Fruit fly (Drosophila melanogaster) whole organism, embryonic: Measurements from ENCODE around the gene Cpr11A.

ENCODE experiments used
- CG10321 ChIP-seq: fragments of 200-800 bp; sonication (Bioruptor generic); IDR thresholded peaks from 2 replicates; pipeline ENCODE4 v1.3.6; 2022; ENCODE audit warnings: missing biosample characterization, missing genetic modification characterization
- CG12942 ChIP-seq: fragments of 200-800 bp; sonication (Bioruptor generic); optimal IDR thresholded peaks from 3 replicates; lab custom pipeline; 2016; ENCODE audit warnings: missing biosample characterization, missing genetic modification characterization
- CG13624 ChIP-seq: fragments of 200-800 bp; sonication (Bioruptor generic); optimal IDR thresholded peaks from 2 replicates; lab custom pipeline; 2016; ENCODE audit warnings: missing biosample characterization, missing genetic modification characterization
- CG15601 ChIP-seq: fragments of 200-800 bp; sonication (Bioruptor generic); optimal IDR thresholded peaks from 3 replicates; lab custom pipeline; 2019; ENCODE audit warnings: missing biosample characterization, mild to moderate bottlenecking, missing genetic modification characterization, moderate library complexity
- CG16815 ChIP-seq: fragments of 200-800 bp; sonication (Bioruptor generic); optimal IDR thresholded peaks from 3 replicates; lab custom pipeline; 2017; ENCODE audit warnings: missing biosample characterization, mild to moderate bottlenecking, missing genetic modification characterization
- CG1832 ChIP-seq: fragments of 200-800 bp; sonication (Bioruptor generic); optimal IDR thresholded peaks from 2 replicates; lab custom pipeline; 2017; ENCODE audit warnings: missing biosample characterization, mild to moderate bottlenecking, missing genetic modification characterization, inconsistent platforms
- CG2678 ChIP-seq: fragments of 200-800 bp; sonication (Bioruptor generic); optimal IDR thresholded peaks from 3 replicates; lab custom pipeline; 2019; ENCODE audit warnings: missing biosample characterization, mild to moderate bottlenecking, missing genetic modification characterization, moderate library complexity
- CG31441 ChIP-seq: fragments of 200-800 bp; sonication (Bioruptor generic); IDR thresholded peaks from 2 replicates; pipeline ENCODE4 v1.3.6; 2022; ENCODE audit warnings: missing biosample characterization, missing genetic modification characterization
- CG32772 ChIP-seq: fragments of 200-800 bp; sonication (Bioruptor generic); IDR thresholded peaks from 2 replicates; pipeline ENCODE4 v1.3.6; 2022; ENCODE audit warnings: missing biosample characterization, missing genetic modification characterization
- CG3726 ChIP-seq: fragments of 200-800 bp; sonication (Bioruptor generic); IDR thresholded peaks from 3 replicates; pipeline ENCODE4, ENCODE4 v1.3.6; 2022; ENCODE audit warnings: missing biosample characterization, missing genetic modification characterization
- CG5245 ChIP-seq: fragments of 200-800 bp; sonication (Bioruptor generic); optimal IDR thresholded peaks from 3 replicates; lab custom pipeline; 2016; ENCODE audit warnings: missing biosample characterization, missing genetic modification characterization
- CG6689 ChIP-seq: fragments of 200-800 bp; sonication (Bioruptor generic); IDR thresholded peaks from 2 replicates; pipeline ENCODE4 v1.3.6; 2022; ENCODE audit warnings: missing biosample characterization, missing genetic modification characterization
- CG6791 ChIP-seq: fragments of 200-800 bp; sonication (Bioruptor generic); IDR thresholded peaks from 3 replicates; pipeline ENCODE4 v1.3.6; 2022; ENCODE audit warnings: missing biosample characterization, missing genetic modification characterization; ENCODE audit not compliant: partially characterized antibody
- CG7271 ChIP-seq: fragments of 200-800 bp; sonication (Bioruptor generic); optimal IDR thresholded peaks from 2 replicates; lab custom pipeline; 2018; ENCODE audit warnings: missing biosample characterization, mild to moderate bottlenecking, missing genetic modification characterization, moderate library complexity
- CG7745 ChIP-seq: fragments of 200-800 bp; sonication (Bioruptor generic); optimal IDR thresholded peaks from 2 replicates; lab custom pipeline; 2018; ENCODE audit warnings: missing biosample characterization, mild to moderate bottlenecking, missing genetic modification characterization, moderate library complexity
- CG7839 ChIP-seq: fragments of 200-800 bp; sonication (Bioruptor generic); optimal IDR thresholded peaks from 3 replicates; lab custom pipeline; 2018; ENCODE audit warnings: missing biosample characterization, mild to moderate bottlenecking, missing genetic modification characterization, moderate library complexity
- CG8388 ChIP-seq: fragments of 200-800 bp; sonication (Bioruptor generic); optimal IDR thresholded peaks from 2 replicates; lab custom pipeline; 2019; ENCODE audit warnings: missing biosample characterization, mild to moderate bottlenecking, missing genetic modification characterization, moderate library complexity
- CG8924 ChIP-seq: fragments of 200-800 bp; optimal IDR thresholded peaks from 3 replicates; lab custom pipeline; 2019; ENCODE audit warnings: missing biosample characterization, mild to moderate bottlenecking, missing genetic modification characterization, moderate library complexity
- CG9797 ChIP-seq: fragments of 200-800 bp; sonication (Bioruptor generic); optimal IDR thresholded peaks from 3 replicates; lab custom pipeline; 2018; ENCODE audit warnings: missing biosample characterization, mild to moderate bottlenecking, missing genetic modification characterization
- CG9932 ChIP-seq: fragments of 200-800 bp; sonication (Bioruptor generic); IDR thresholded peaks from 2 replicates; pipeline ENCODE4 v1.3.6; 2022; ENCODE audit warnings: missing biosample characterization, missing genetic modification characterization
- Dad ChIP-seq: fragments of 200-800 bp; sonication (Bioruptor generic); optimal IDR thresholded peaks from 3 replicates; lab custom pipeline; 2016; ENCODE audit warnings: missing biosample characterization, missing genetic modification characterization
- Dip2 ChIP-seq: fragments of 200-800 bp; sonication (Bioruptor generic); IDR thresholded peaks from 2 replicates; pipeline ENCODE4 v1.3.6; 2022; ENCODE audit warnings: missing biosample characterization, missing genetic modification characterization
- Dll ChIP-seq: fragments of 200-800 bp; sonication (Bioruptor generic); IDR thresholded peaks from 4 replicates; pipeline ENCODE4 v1.3.6; 2022; ENCODE audit warnings: missing biosample characterization, missing genetic modification characterization; ENCODE audit not compliant: partially characterized antibody
- Hsf ChIP-seq: fragments of 200-800 bp; sonication (Bioruptor generic); optimal IDR thresholded peaks from 3 replicates; lab custom pipeline; 2016; ENCODE audit warnings: missing biosample characterization, missing genetic modification characterization
- Lpt ChIP-seq: fragments of >200 bp; optimal IDR thresholded peaks from 2 replicates; lab custom pipeline; 2018; ENCODE audit warnings: missing biosample characterization, missing genetic modification characterization
- NC2α ChIP-seq: fragments of 200-800 bp; sonication (Bioruptor generic); optimal IDR thresholded peaks from 2 replicates; lab custom pipeline; 2016; ENCODE audit warnings: missing biosample characterization, missing genetic modification characterization
- Sry-δ ChIP-seq: fragments of 200-800 bp; sonication (Bioruptor generic); optimal IDR thresholded peaks from 2 replicates; lab custom pipeline; 2016; ENCODE audit warnings: missing biosample characterization, missing genetic modification characterization
- Taf1 ChIP-seq: fragments of 200-800 bp; sonication (Bioruptor generic); IDR thresholded peaks from 2 replicates; pipeline ENCODE4 v1.3.6; 2022; ENCODE audit warnings: missing biosample characterization, missing genetic modification characterization
- Trl ChIP-seq, 3 experiments: fragments of >200 bp in 2 of 3; fragments of 200-800 bp in 1 of 3; sonication (Bioruptor generic) in 1 of 3; optimal IDR thresholded peaks; 2 replicates in 1 of 3; 3 replicates in 2 of 3; lab custom pipeline; 2016 to 2017; ENCODE audit warnings: missing biosample characterization in 1 of 3, missing genetic modification characterization in 1 of 3
- ewg ChIP-seq: fragments of 200-800 bp; sonication (Bioruptor generic); optimal IDR thresholded peaks from 3 replicates; lab custom pipeline; 2017; ENCODE audit warnings: mild to moderate bottlenecking, missing biosample characterization, missing genetic modification reagents, missing genetic modification characterization
- exex ChIP-seq: fragments of 200-800 bp; sonication (Bioruptor generic); optimal IDR thresholded peaks from 4 replicates; lab custom pipeline; 2018; ENCODE audit warnings: missing biosample characterization, mild to moderate bottlenecking, missing genetic modification characterization, moderate library complexity
- fd102C ChIP-seq: fragments of 200-800 bp; sonication (Bioruptor generic); optimal IDR thresholded peaks from 2 replicates; lab custom pipeline; 2018; ENCODE audit warnings: missing biosample characterization, mild to moderate bottlenecking, missing genetic modification characterization, moderate library complexity
- fd3F ChIP-seq: fragments of 200-800 bp; sonication (Bioruptor generic); optimal IDR thresholded peaks from 2 replicates; lab custom pipeline; 2018; ENCODE audit warnings: missing biosample characterization, mild to moderate bottlenecking, missing genetic modification characterization, moderate library complexity
- ind ChIP-seq: fragments of 200-800 bp; sonication (Bioruptor generic); optimal IDR thresholded peaks from 3 replicates; lab custom pipeline; 2016; ENCODE audit warnings: missing biosample characterization, missing genetic modification characterization
- lilli ChIP-seq: fragments of 200-800 bp; sonication (Bioruptor generic); optimal IDR thresholded peaks from 3 replicates; lab custom pipeline; 2016; ENCODE audit warnings: missing biosample characterization, missing genetic modification characterization
- odd ChIP-seq: fragments of 200-800 bp; sonication (Bioruptor generic); optimal IDR thresholded peaks from 2 replicates; lab custom pipeline; 2017; ENCODE audit warnings: missing biosample characterization, mild to moderate bottlenecking, missing genetic modification characterization
- otp ChIP-seq: fragments of 200-800 bp; sonication (Bioruptor generic); IDR thresholded peaks from 3 replicates; pipeline ENCODE4, ENCODE4 v1.3.6; 2022; ENCODE audit warnings: missing biosample characterization, missing genetic modification characterization
- pho ChIP-seq: fragments of 200-800 bp; sonication (Bioruptor generic); optimal IDR thresholded peaks from 2 replicates; lab custom pipeline; 2016; ENCODE audit warnings: missing biosample characterization, missing genetic modification characterization
- repo ChIP-seq: fragments of 200-800 bp; sonication (Bioruptor generic); optimal IDR thresholded peaks from 2 replicates; lab custom pipeline; 2016; ENCODE audit warnings: missing biosample characterization, missing genetic modification characterization
- sisA ChIP-seq: fragments of 200-800 bp; sonication (Bioruptor generic); IDR thresholded peaks from 2 replicates; pipeline ENCODE4 v1.3.6; 2022; ENCODE audit warnings: missing biosample characterization, missing genetic modification characterization
- stwl ChIP-seq: fragments of 200-800 bp; sonication (Bioruptor generic); optimal IDR thresholded peaks from 3 replicates; lab custom pipeline; 2018; ENCODE audit warnings: missing biosample characterization, mild to moderate bottlenecking, missing genetic modification characterization, moderate library complexity
- zen2 ChIP-seq: fragments of 200-800 bp; sonication (Bioruptor generic); IDR thresholded peaks from 3 replicates; pipeline ENCODE4 v1.3.6; 2022; ENCODE audit warnings: missing biosample characterization, missing genetic modification characterization; ENCODE audit not compliant: partially characterized antibody
- zfh2 ChIP-seq: fragments of 200-800 bp; sonication (Bioruptor generic); optimal IDR thresholded peaks from 2 replicates; lab custom pipeline; 2016; ENCODE audit warnings: missing biosample characterization, missing genetic modification characterization

Cpr11A gene

DNA sequence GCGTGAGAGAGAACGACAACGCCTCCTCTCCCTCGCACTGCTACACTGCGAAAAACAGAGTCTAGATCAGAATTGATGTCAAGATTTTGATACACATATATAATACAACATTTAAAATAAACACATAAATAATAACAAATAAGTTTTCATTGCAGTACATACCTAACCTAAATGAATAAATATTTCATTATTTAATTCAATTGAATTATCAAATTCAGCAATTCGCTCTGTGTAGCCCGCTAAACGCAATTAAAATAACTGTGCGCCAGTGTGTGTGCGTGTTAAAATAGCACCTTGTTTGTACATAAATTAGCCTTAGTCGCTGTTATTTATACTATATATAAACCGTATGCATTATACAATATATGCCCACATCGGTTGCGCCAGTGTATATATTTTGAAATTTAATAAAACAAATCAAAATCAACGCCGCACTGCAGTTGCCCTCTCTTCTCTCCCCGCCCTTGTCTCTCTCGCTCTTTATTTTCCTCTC lies 14.5 kb upstream of the Cpr11A start (continued):
- TF ChIP-seq stwl (tag; lab: Kevin White, UChicago) (peak; percentile 4), zen2 (GFP tag; lab: Robert Waterston, UW) (no peak), CG9932 (GFP tag; lab: Robert Waterston, UW) (peak; percentile 96), exex (tag; lab: Kevin White, UChicago) (peak; percentile 86), CG5245 (GFP tag; lab: Kevin White, UChicago) (peak; percentile 69), CG2678 (peak; percentile 98), Hsf (GFP tag; lab: Kevin White, UChicago) (peak; percentile 88), CG13624 (GFP tag; lab: Kevin White, UChicago) (peak; percentile 60), CG7271 (tag; lab: Kevin White, UChicago) (peak; percentile 59), CG9797 (GFP tag; lab: Kevin White, UChicago) (peak; percentile 4), Dll (GFP tag; lab: Robert Waterston, UW) (no peak), CG10321 (peak; percentile 80), CG31441 (GFP tag; lab: Robert Waterston, UW) (peak; percentile 94), fd3F (GFP tag; lab: Kevin White, UChicago) (peak; percentile 93), fd102C (GFP tag; lab: Kevin White, UChicago) (peak; percentile 42), sisA (GFP tag; lab: Robert Waterston, UW) (peak; percentile 94), CG16815 (peak; percentile 81), otp (GFP tag; lab: Robert Waterston, UW) (peak; percentile 83), CG6689 (peak; percentile 93), pho (peak; percentile 56), Lpt (GFP tag; lab: Kevin White, UChicago) (no peak), CG15601 (tag; lab: Kevin White, UChicago) (peak; percentile 89), CG7745 (tag; lab: Kevin White, UChicago) (no peak), Trl (optimal IDR thresholded peaks at IDR 0.05; lab: Kevin White, UChicago) (peak; percentile 45 to 53), Trl (GFP tag; optimal IDR thresholded peaks at IDR 0.05; lab: Kevin White, UChicago) (peak; percentile 29), ewg (GFP tag; lab: Kevin White, UChicago) (peak; percentile 84), CG6791 (GFP tag; lab: Robert Waterston, UW) (no peak), Dad (GFP tag; lab: Kevin White, UChicago) (peak; percentile 57), Sry-δ (GFP tag; lab: Kevin White, UChicago) (no peak), CG8388 (peak; percentile 89), CG8924 (tag; lab: Kevin White, UChicago) (peak; percentile 96), zfh2 (GFP tag; lab: Kevin White, UChicago) (peak; percentile 70), CG7839 (tag; lab: Kevin White, UChicago) (peak; percentile 98), CG3726 (GFP tag; lab: Robert Waterston, UW) (peak; percentile 88), ind (peak; percentile 94), repo (GFP tag; lab: Kevin White, UChicago) (no peak), Taf1 (peak; percentile 94), lilli (GFP tag; lab: Kevin White, UChicago) (peak; percentile 92), CG12942 (GFP tag; lab: Kevin White, UChicago) (peak; percentile 89), odd (GFP tag; lab: Kevin White, UChicago) (peak; percentile 88), Dip2 (GFP tag; lab: Robert Waterston, UW) (peak; percentile 60), CG32772 (GFP tag; lab: Robert Waterston, UW) (peak; percentile 94), NC2α (GFP tag; lab: Kevin White, UChicago) (peak; percentile 30), CG1832 (GFP tag; lab: Kevin White, UChicago) (no peak)
